Worm (Caenorhabditis elegans) whole organism, late embryonic: Measurements from ENCODE around the gene C34D4.4.

Experiments used
- C38D4.7 ChIP-seq: fragments of 200-800 bp; sonication (Bioruptor generic); optimal IDR thresholded peaks from 2 replicates; lab custom pipeline; 2018; ENCODE audit warnings: mild to moderate bottlenecking, missing genetic modification characterization, moderate library complexity, missing compliant biosample characterization
- F13H6.1 ChIP-seq: sonication (generic microtip); optimal IDR thresholded peaks from 2 replicates; lab custom pipeline; 2016; ENCODE audit warnings: missing genetic modification characterization, missing compliant biosample characterization
- K02D7.2 ChIP-seq: sonication (generic microtip); optimal IDR thresholded peaks from 2 replicates; lab custom pipeline; 2017; ENCODE audit warnings: mild to moderate bottlenecking, missing genetic modification characterization, missing compliant biosample characterization
- ahr-1 ChIP-seq: sonication (generic microtip); optimal IDR thresholded peaks from 2 replicates; lab custom pipeline; 2016; ENCODE audit warnings: missing genetic modification characterization, missing compliant biosample characterization
- ama-1 ChIP-seq: fragments of 150-350 bp; optimal IDR thresholded peaks from 2 replicates; lab custom pipeline; 2014
- ceh-14 ChIP-seq: sonication (generic microtip); optimal IDR thresholded peaks from 2 replicates; lab custom pipeline; 2016; ENCODE audit warnings: missing genotype, missing genetic modification characterization, missing compliant biosample characterization
- ceh-19 ChIP-seq: fragments of 200-800 bp; sonication (Bioruptor generic); optimal IDR thresholded peaks from 2 replicates; lab custom pipeline; 2018; ENCODE audit warnings: mild to moderate bottlenecking, missing genetic modification characterization, missing compliant biosample characterization
- ceh-2 ChIP-seq: sonication (generic microtip); optimal IDR thresholded peaks from 2 replicates; lab custom pipeline; 2016; ENCODE audit warnings: missing genotype, missing genetic modification characterization, missing compliant biosample characterization
- ceh-22 ChIP-seq: sonication (generic microtip); optimal IDR thresholded peaks from 2 replicates; lab custom pipeline; 2017; ENCODE audit warnings: missing biosample characterization, missing genetic modification characterization
- ceh-31 ChIP-seq: sonication (generic microtip); optimal IDR thresholded peaks from 2 replicates; lab custom pipeline; 2016; ENCODE audit warnings: missing genetic modification characterization, missing compliant biosample characterization
- ceh-48 ChIP-seq: sonication (generic microtip); optimal IDR thresholded peaks from 2 replicates; lab custom pipeline; 2016; ENCODE audit warnings: missing genetic modification characterization, inconsistent platforms, missing compliant biosample characterization
- ceh-6 ChIP-seq: fragments of 200-800 bp; sonication (Bioruptor generic); optimal IDR thresholded peaks from 2 replicates; lab custom pipeline; 2018; ENCODE audit warnings: mild to moderate bottlenecking, missing genetic modification characterization, missing compliant biosample characterization
- ceh-9 ChIP-seq: sonication (generic microtip); optimal IDR thresholded peaks from 2 replicates; lab custom pipeline; 2016; ENCODE audit warnings: mild to moderate bottlenecking, missing genetic modification characterization, inconsistent platforms, missing compliant biosample characterization
- fkh-6 ChIP-seq: sonication (generic microtip); optimal IDR thresholded peaks from 2 replicates; lab custom pipeline; 2016; ENCODE audit warnings: missing genetic modification characterization, missing compliant biosample characterization
- gmeb-2 ChIP-seq: sonication (generic microtip); optimal IDR thresholded peaks from 2 replicates; lab custom pipeline; 2016; ENCODE audit warnings: missing genetic modification characterization, inconsistent platforms, missing compliant biosample characterization
- hlh-13 ChIP-seq: fragments of 200-800 bp; sonication (Bioruptor generic); optimal IDR thresholded peaks from 2 replicates; lab custom pipeline; 2018; ENCODE audit warnings: mild to moderate bottlenecking, missing genetic modification characterization, missing compliant biosample characterization
- hlh-6 ChIP-seq: sonication (generic microtip); optimal IDR thresholded peaks from 2 replicates; lab custom pipeline; 2016; ENCODE audit warnings: missing genotype, missing genetic modification characterization, missing compliant biosample characterization
- hlh-8 ChIP-seq: sonication (generic microtip); optimal IDR thresholded peaks from 2 replicates; lab custom pipeline; 2016; ENCODE audit warnings: missing genotype, missing genetic modification characterization, missing compliant biosample characterization
- lim-6 ChIP-seq: sonication (generic microtip); optimal IDR thresholded peaks from 2 replicates; lab custom pipeline; 2016; ENCODE audit warnings: missing genetic modification characterization, missing compliant biosample characterization
- lin-11 ChIP-seq: fragments of 200-800 bp; sonication (Bioruptor generic); optimal IDR thresholded peaks from 2 replicates; lab custom pipeline; 2018; ENCODE audit warnings: mild to moderate bottlenecking, missing genetic modification characterization, missing compliant biosample characterization
- nfya-1 ChIP-seq: sonication (generic microtip); optimal IDR thresholded peaks from 2 replicates; lab custom pipeline; 2017; ENCODE audit warnings: missing genetic modification characterization, mild to moderate bottlenecking, missing compliant biosample characterization, antibody characterized with exemption, moderate library complexity
- nhr-11 ChIP-seq: fragments of 150-350 bp; optimal IDR thresholded peaks from 2 replicates; lab custom pipeline; 2014; ENCODE audit warnings: missing biosample characterization, missing genetic modification characterization
- npax-4 ChIP-seq: sonication (generic microtip); optimal IDR thresholded peaks from 2 replicates; lab custom pipeline; 2016; ENCODE audit warnings: missing genetic modification characterization, missing compliant biosample characterization
- pat-9 ChIP-seq: fragments of 200-800 bp; sonication (Bioruptor generic); optimal IDR thresholded peaks from 2 replicates; lab custom pipeline; 2018; ENCODE audit warnings: mild to moderate bottlenecking, missing genetic modification characterization, moderate library complexity, missing compliant biosample characterization
- pax-1 ChIP-seq: fragments of 150-350 bp; optimal IDR thresholded peaks from 2 replicates; lab custom pipeline; 2014; ENCODE audit warnings: missing biosample characterization, missing genetic modification characterization
- pha-2 ChIP-seq: sonication (generic microtip); optimal IDR thresholded peaks from 2 replicates; lab custom pipeline; 2017; ENCODE audit warnings: mild to moderate bottlenecking, missing genetic modification characterization, missing compliant biosample characterization
- pqm-1 ChIP-seq: sonication (generic microtip); optimal IDR thresholded peaks from 2 replicates; lab custom pipeline; 2016; ENCODE audit warnings: missing genetic modification characterization, missing compliant biosample characterization
- rnt-1 ChIP-seq: sonication (generic microtip); optimal IDR thresholded peaks from 2 replicates; lab custom pipeline; 2016; ENCODE audit warnings: missing genetic modification characterization, missing compliant biosample characterization
- sox-2 ChIP-seq: fragments of 200-800 bp; sonication (Bioruptor generic); IDR thresholded peaks from 2 replicates; pipeline ENCODE4 v1.3.6; 2022; ENCODE audit warnings: missing genetic modification reagents, missing genetic modification characterization, missing compliant biosample characterization
- sox-4 ChIP-seq: sonication (generic microtip); optimal IDR thresholded peaks from 2 replicates; lab custom pipeline; 2017; ENCODE audit warnings: mild to moderate bottlenecking, missing genetic modification characterization, inconsistent platforms, missing compliant biosample characterization
- tbx-2 ChIP-seq: sonication (generic microtip); optimal IDR thresholded peaks from 2 replicates; lab custom pipeline; 2016; ENCODE audit warnings: missing genetic modification characterization, missing compliant biosample characterization
- tbx-7 ChIP-seq: sonication (generic microtip); optimal IDR thresholded peaks from 2 replicates; lab custom pipeline; 2016; ENCODE audit warnings: missing genotype, missing genetic modification characterization, missing compliant biosample characterization
- unc-42 ChIP-seq: sonication (generic microtip); optimal IDR thresholded peaks from 2 replicates; lab custom pipeline; 2016; ENCODE audit warnings: missing genotype, missing genetic modification characterization, missing compliant biosample characterization
- unc-55 ChIP-seq: sonication (generic microtip); optimal IDR thresholded peaks from 2 replicates; lab custom pipeline; 2017; ENCODE audit warnings: missing biosample characterization, missing genetic modification reagents, missing genetic modification characterization
- ztf-16 ChIP-seq: sonication (generic microtip); optimal IDR thresholded peaks from 2 replicates; lab custom pipeline; 2017; ENCODE audit warnings: missing genetic modification characterization, missing compliant biosample characterization

The C34D4.4 gene

DNA sequence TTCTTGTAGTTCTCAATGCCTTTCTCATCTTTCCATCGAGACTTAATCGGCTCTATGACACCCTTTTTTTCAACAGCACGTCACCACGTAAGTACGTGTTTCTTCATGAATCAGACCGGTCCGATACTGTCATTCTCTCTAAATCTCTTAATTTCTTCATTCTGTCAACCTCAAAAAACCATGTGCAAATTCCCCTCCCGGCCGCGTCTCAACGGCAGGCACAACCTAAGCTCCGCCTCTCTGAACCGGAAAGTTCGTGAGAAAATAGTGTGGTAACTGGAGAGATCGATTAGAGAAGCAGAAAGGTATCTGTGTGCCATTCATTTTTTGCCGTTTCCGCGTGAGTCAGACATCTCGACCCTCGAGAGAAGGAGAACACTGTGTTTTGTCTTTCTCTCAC is 34.6 kb upstream of the C34D4.4 start, which contains the start of gene nas-8:
nas-8 (plus strand) TSS at position 301 of the 400 bp plus-strand sequence.
- TF ChIP-seq ceh-31 (tag; lab: Kevin White, UChicago) (no peak), pha-2 (tag; lab: Kevin White, UChicago) (no peak), pax-1 (tag; lab: Kevin White, UChicago) (no peak), ceh-6 (GFP tag; lab: Kevin White, UChicago) (no peak), nfya-1 (tag; lab: Kevin White, UChicago) (no peak), hlh-6 (tag; lab: Kevin White, UChicago) (no peak), hlh-13 (GFP tag; lab: Kevin White, UChicago) (no peak), ceh-19 (GFP tag; lab: Kevin White, UChicago) (no peak), lim-6 (tag; lab: Kevin White, UChicago) (no peak), tbx-2 (no peak), nhr-11 (tag; lab: Kevin White, UChicago) (no peak), npax-4 (tag; lab: Kevin White, UChicago) (no peak), ceh-14 (no peak), sox-4 (tag; lab: Kevin White, UChicago) (no peak), C38D4.7 (GFP tag; lab: Kevin White, UChicago) (no peak), pat-9 (tag; lab: Kevin White, UChicago) (no peak), ama-1 (lab: Kevin White, UChicago) (no peak), lin-11 (no peak), F13H6.1 (tag; lab: Kevin White, UChicago) (no peak)

DNA sequence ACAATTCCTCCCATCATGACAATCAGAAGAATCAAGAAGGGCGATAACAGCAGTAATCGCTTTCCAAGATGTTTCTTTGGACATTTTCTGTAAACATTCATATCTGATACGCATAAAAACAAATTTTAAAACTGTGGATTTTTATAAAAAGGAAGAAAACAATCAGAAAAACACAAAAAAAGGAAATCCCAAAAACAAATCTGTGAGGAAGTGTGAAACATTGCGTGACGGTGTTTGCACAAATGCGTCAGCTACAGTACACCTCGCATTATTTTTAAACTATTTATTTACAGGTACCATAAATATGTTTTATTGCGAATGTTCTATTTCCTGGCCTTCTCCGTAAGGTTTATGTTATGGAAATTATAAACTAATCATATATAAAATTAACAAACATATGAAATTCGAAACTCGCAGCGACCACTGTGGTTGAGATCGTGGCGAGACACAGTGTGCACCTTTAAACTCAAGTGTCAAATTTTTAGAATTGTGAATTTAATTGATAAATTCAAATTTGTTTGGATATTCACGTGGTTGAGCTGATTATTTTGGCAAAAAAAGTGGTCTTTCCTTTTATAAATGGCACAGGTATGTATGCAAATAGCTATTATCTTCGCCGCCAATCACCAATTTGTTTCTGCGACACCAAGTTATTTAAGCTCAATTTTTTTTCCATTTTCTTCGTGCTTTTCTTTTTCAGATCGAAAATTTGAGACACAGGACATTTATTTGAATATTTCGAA is 27.7 kb upstream of the C34D4.4 start, which contains the start of the genes C34D4.10 and str-48:
C34D4.10 (minus strand) TSS at position 101 of the 743 bp plus-strand sequence.
str-48 (plus strand) TSS at position 693 of the 743 bp plus-strand sequence.
- TF ChIP-seq K02D7.2 (tag; lab: Kevin White, UChicago): no peak
- TF ChIP-seq, all 69 proteins: peak for 0

DNA sequence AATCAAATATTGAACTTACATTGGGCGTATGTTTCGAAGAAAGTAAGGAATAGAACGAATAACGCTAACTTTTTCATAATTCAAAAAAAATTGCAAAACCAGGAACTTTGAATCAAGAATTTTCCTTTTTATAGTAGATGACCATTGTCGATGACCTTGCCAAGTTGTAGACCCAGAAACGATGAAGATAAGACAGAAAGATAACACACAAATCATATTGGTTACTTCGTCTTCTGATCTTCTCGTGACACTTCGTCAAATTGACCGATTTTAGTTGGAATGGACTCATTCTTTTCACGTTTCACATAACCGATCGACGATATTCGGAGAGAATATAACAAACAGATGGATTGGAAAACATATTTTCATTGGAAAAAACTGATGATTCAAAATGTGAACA is 17.4 kb upstream of the C34D4.4 start, which contains the start of gene grsp-3:
grsp-3 (minus strand) TSS at position 149 of the 400 bp plus-strand sequence.
- no peak for TF ChIP-seq rnt-1 (tag; lab: Kevin White, UChicago)
- no peak for TF ChIP-seq ama-1 (lab: Kevin White, UChicago)
- no peak for TF ChIP-seq F13H6.1 (tag; lab: Kevin White, UChicago)
- no peak for TF ChIP-seq fkh-6 (tag; lab: Kevin White, UChicago)
- no peak for TF ChIP-seq gmeb-2
- no peak for TF ChIP-seq ahr-1
- no peak for TF ChIP-seq ceh-22 (tag; lab: Kevin White, UChicago)
- TF ChIP-seq lim-6 (tag; lab: Kevin White, UChicago): no peak
- no peak for TF ChIP-seq ceh-14
- no peak for TF ChIP-seq sox-2
- no peak for TF ChIP-seq pqm-1 (tag; lab: Kevin White, UChicago)
- no peak for TF ChIP-seq unc-55

DNA sequence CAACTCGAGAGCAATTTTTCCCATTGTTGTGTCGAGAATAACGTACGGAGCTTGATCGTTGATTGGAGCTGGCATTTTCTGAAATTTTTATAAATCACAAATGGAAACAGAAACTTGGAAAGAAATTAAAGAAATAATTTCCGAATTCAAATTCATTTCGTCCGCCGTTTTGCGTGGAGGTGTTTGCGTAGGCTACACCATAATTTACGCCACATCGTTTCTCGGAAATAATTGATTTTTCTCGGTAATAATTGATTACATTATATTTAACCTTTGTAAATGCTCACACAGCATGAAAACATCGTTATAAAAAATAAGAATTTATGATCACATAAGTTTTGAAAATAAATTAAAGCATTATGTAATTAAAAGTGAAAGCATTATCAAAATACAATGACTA is 16.0 kb upstream of the C34D4.4 start, which contains the start of gene cyn-12:
cyn-12 (minus strand) TSS at position 78 of the 400 bp plus-strand sequence.
- TF ChIP-seq unc-42 (peak; percentile 71), ceh-48 (peak; percentile 61), ceh-2 (tag; lab: Kevin White, UChicago) (no peak)

DNA sequence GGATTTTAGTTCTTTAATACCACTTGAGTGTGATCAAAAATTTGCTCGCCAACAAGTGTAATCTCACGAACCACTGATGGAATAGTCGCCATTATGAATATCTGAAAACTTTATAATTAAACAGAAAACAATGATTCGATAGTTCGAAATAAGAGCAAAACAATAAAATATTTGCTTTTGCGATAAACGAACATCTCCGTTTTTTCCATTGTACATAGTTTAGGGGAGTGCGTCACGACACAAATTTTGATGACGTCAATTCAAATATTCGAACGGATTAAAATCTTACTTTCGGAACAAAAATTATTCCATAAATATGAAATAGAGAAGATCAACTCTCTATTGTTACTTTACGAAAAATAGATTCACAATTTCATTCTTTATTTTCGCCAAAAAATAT is 15.2 kb upstream of the C34D4.4 start, which contains the start of gene mutd-1:
mutd-1 (minus strand) TSS at position 101 of the 400 bp plus-strand sequence.
- TF ChIP-seq pha-2 (tag; lab: Kevin White, UChicago) (no peak), tbx-7 (tag; lab: Kevin White, UChicago) (no peak), ztf-16 (no peak), pax-1 (tag; lab: Kevin White, UChicago) (no peak), C38D4.7 (GFP tag; lab: Kevin White, UChicago) (no peak), fkh-6 (tag; lab: Kevin White, UChicago) (no peak), ceh-9 (tag; lab: Kevin White, UChicago) (no peak), ahr-1 (no peak), hlh-8 (tag; lab: Kevin White, UChicago) (no peak)
